Fruit fly (Drosophila melanogaster) Kc167 (cell line): Measurements from ENCODE around the gene CG6763.

ENCODE experiments used
- Myc ChIP-seq: fragments of >200 bp; optimal IDR thresholded peaks from 2 replicates; lab custom pipeline; 2017; ENCODE audit warnings: missing external identifiers
- Sin3A ChIP-seq: fragments of >200 bp; optimal IDR thresholded peaks from 2 replicates; lab custom pipeline; 2018; ENCODE audit warnings: missing external identifiers
- h ChIP-seq: fragments of >200 bp; optimal IDR thresholded peaks from 3 replicates; lab custom pipeline; 2018; ENCODE audit warnings: missing external identifiers
- insv ChIP-seq: fragments of >200 bp; optimal IDR thresholded peaks from 3 replicates; lab custom pipeline; 2018; ENCODE audit warnings: missing external identifiers
- psq ChIP-seq: fragments of >200 bp; optimal IDR thresholded peaks from 2 replicates; lab custom pipeline; 2017; ENCODE audit warnings: missing external identifiers
- ttk ChIP-seq: sonication (Bioruptor generic); optimal IDR thresholded peaks from 2 replicates; lab custom pipeline; 2017; ENCODE audit warnings: missing external identifiers

dm6 chr3R:23302178-23302577, 18.4 kb downstream of the CG6763 start:
- TF ChIP-seq Myc (lab: Kevin White, UChicago) (no peak), h (lab: Kevin White, UChicago) (no peak), Sin3A (lab: Kevin White, UChicago) (no peak), psq (lab: Kevin White, UChicago) (no peak), insv (lab: Kevin White, UChicago) (no peak), ttk (lab: Kevin White, UChicago) (no peak)
